Worm (Caenorhabditis elegans): ENCODE measurements around the gene F58H1.7.
A peak's percentile ranks its signal among the peaks of the same experiment; 100 is the strongest.

F58H1.7 gene

DNA sequence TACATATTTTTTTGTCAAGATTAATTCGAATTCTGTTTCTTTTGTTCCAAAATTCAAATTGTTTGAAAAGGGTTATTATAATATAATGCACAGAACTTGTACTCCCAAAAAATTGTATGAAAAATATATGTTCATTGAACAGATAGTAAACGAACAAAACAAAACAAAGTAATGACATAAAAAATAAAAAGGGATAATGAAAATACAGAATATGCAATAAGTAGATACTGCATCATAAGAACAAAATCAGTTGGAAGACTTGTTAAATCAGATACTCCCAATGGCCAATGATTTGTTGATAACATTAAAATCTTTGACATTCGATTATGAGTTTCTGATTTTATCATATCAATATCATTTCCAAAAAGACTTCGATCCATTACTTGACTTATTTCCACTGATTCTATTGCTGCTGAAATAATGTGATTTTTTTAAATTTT, 39.9 kb upstream of the F58H1.7 start:
- TF ChIP-seq skn-1 (tag; optimal IDR thresholded peaks at IDR 0.05) (no peak), jun-1 (tag; optimal IDR thresholded peaks at IDR 0.05) (no peak), R02D3.7 (tag; optimal IDR thresholded peaks at IDR 0.05) (peak; percentile 32), mep-1 (tag; optimal IDR thresholded peaks at IDR 0.05) (peak; percentile 41), mdl-1 (tag; optimal IDR thresholded peaks at IDR 0.05) (peak in 1 of 2 experiments; percentile 7), lim-7 (GFP tag; IDR thresholded peaks at IDR 0.05) (0 out of 2 replicates have a peak, but pooled peaks have one; percentile 17), unc-39 (tag; optimal IDR thresholded peaks at IDR 0.05) (no peak), lir-3 (tag; optimal IDR thresholded peaks at IDR 0.05) (no peak), fos-1 (tag; optimal IDR thresholded peaks at IDR 0.05) (peak; percentile 55), madf-5 (GFP tag; IDR thresholded peaks at IDR 0.05) (no peak), tra-1 (GFP tag; IDR thresholded peaks at IDR 0.05) (0 out of 2 replicates have a peak, but pooled peaks have one; percentile 59), dmd-6 (GFP tag; IDR thresholded peaks at IDR 0.05) (peak; percentile 37), nhr-42 (GFP tag; IDR thresholded peaks at IDR 0.05) (no peak), D1046.2 (GFP tag; IDR thresholded peaks at IDR 0.05) (no peak), cey-2 (tag; optimal IDR thresholded peaks at IDR 0.05; ENCODE audit: borderline replicate concordance, insufficient read depth) (no peak), ctbp-1 (GFP tag; IDR thresholded peaks at IDR 0.05) (no peak), hlh-11 (tag; optimal IDR thresholded peaks at IDR 0.05) (peak; percentile 15), lin-29 (GFP tag; IDR thresholded peaks at IDR 0.05) (no peak), nhr-11 (tag; optimal IDR thresholded peaks at IDR 0.05) (no peak), set-16 (GFP tag; IDR thresholded peaks at IDR 0.05) (no peak), hmg-1.1 (GFP tag; IDR thresholded peaks at IDR 0.05) (no peak), fkh-10 (GFP tag; optimal IDR thresholded peaks at IDR 0.05) (no peak), nhr-102 (tag; optimal IDR thresholded peaks at IDR 0.05) (no peak), saeg-2 (GFP tag; IDR thresholded peaks at IDR 0.05) (no peak), ceh-28 (tag; optimal IDR thresholded peaks at IDR 0.05) (no peak), pha-4 (GFP tag; IDR thresholded peaks at IDR 0.05) (0 out of 2 replicates have a peak, but pooled peaks have one; percentile 36), pha-4 (tag; optimal IDR thresholded peaks at IDR 0.05) (no peak), T20F7.1 (GFP tag; optimal IDR thresholded peaks at IDR 0.05) (peak; percentile 74), daf-16 (GFP tag; optimal IDR thresholded peaks at IDR 0.05) (no peak), daf-16 (tag; optimal IDR thresholded peaks at IDR 0.05) (peak; percentile 53), lin-1 (GFP tag; IDR thresholded peaks at IDR 0.05) (no peak), ceh-20 (GFP tag; IDR thresholded peaks at IDR 0.05) (no peak), lin-39 (tag; optimal IDR thresholded peaks at IDR 0.05) (no peak), zfp-3 (GFP tag; conservative IDR thresholded peaks at IDR 0.05) (peak; percentile 99), arid-1 (GFP tag; conservative IDR thresholded peaks at IDR 0.05) (0 out of 2 replicates have a peak, but pooled peaks have one; percentile 37), nhr-10 (tag; optimal IDR thresholded peaks at IDR 0.05) (no peak), lin-38 (GFP tag; IDR thresholded peaks at IDR 0.05) (peak; percentile 58), T26A8.4 (GFP tag; IDR thresholded peaks at IDR 0.05) (peak; percentile 69; the same call in 1 of the 2 replicates), php-3 (GFP tag; IDR thresholded peaks at IDR 0.05) (0 out of 2 replicates have a peak, but pooled peaks have one; percentile 17), dve-1 (tag; optimal IDR thresholded peaks at IDR 0.05; ENCODE audit: insufficient read depth) (peak; percentile 39), ceh-32 (tag; optimal IDR thresholded peaks at IDR 0.05; ENCODE audit: poor library complexity) (no peak), egl-43 (GFP tag; IDR thresholded peaks at IDR 0.05) (no peak), dmd-8 (GFP tag; IDR thresholded peaks at IDR 0.05) (no peak), mxl-2 (GFP tag; conservative IDR thresholded peaks at IDR 0.05) (no peak), attf-4 (tag; optimal IDR thresholded peaks at IDR 0.05) (peak; percentile 66), tag-97 (GFP tag; IDR thresholded peaks at IDR 0.05) (no peak), nhr-48 (tag; optimal IDR thresholded peaks at IDR 0.05) (no peak), Y75B8A.6 (GFP tag; IDR thresholded peaks at IDR 0.05) (peak; percentile 88), F26F4.8 (GFP tag; conservative IDR thresholded peaks at IDR 0.05) (no peak), lsy-2 (tag; optimal IDR thresholded peaks at IDR 0.05) (peak in 1 of 2 experiments; percentile 16), Y105C5A.15 (GFP tag; IDR thresholded peaks at IDR 0.05) (peak; percentile 85), snpc-4 (tag; optimal IDR thresholded peaks at IDR 0.05) (no peak)
